Worm (Caenorhabditis elegans) whole organism, young adult: ENCODE data around the gene rev-3.

Source experiments
- F22D6.2 ChIP-seq: sonication (generic microtip); optimal IDR thresholded peaks from 2 replicates; lab custom pipeline; 2016; ENCODE audit warnings: mild to moderate bottlenecking, missing genetic modification characterization, missing compliant biosample characterization
- Y79H2A.3 ChIP-seq: fragments of 200-800 bp; sonication (Bioruptor generic); conservative IDR thresholded peaks from 2 replicates; pipeline ENCODE4 v1.3.6; 2022; ENCODE audit warnings: missing genetic modification reagents, missing genetic modification characterization, missing compliant biosample characterization
- ama-1 ChIP-seq, 3 experiments: fragments of 150-350 bp in 1 of 3; sonication (generic microtip) in 2 of 3; optimal IDR thresholded peaks; 2 replicates each; lab custom pipeline; 2014 to 2018; ENCODE audit warnings: missing biosample characterization in 2 of 3, missing genetic modification characterization in 2 of 3, missing genetic modification reagents in 2 of 3
- lin-40 ChIP-seq: sonication (generic microtip); optimal IDR thresholded peaks from 2 replicates; lab custom pipeline; 2016; ENCODE audit warnings: missing genetic modification characterization, mild to moderate bottlenecking, missing compliant biosample characterization, missing genotype, missing genetic modification reagents
- madf-8 ChIP-seq: fragments of 200-800 bp; sonication (Bioruptor generic); conservative IDR thresholded peaks from 2 replicates; pipeline ENCODE4 v1.3.6; 2022; ENCODE audit warnings: missing genetic modification reagents, missing genetic modification characterization, missing compliant biosample characterization
- snpc-4 ChIP-seq, 5 experiments: fragments of 150-350 bp in 1 of 5; sonication (generic microtip) in 4 of 5; optimal IDR thresholded peaks; 2 replicates each; lab custom pipeline; 2014 to 2018; ENCODE audit warnings: missing genetic modification characterization in 5 of 5, missing biosample characterization in 3 of 5, antibody characterized with exemption in 2 of 5, mild to moderate bottlenecking in 2 of 5, missing compliant biosample characterization in 2 of 5, missing genotype in 2 of 5, moderate library complexity in 2 of 5, missing genetic modification reagents in 1 of 5
- ztf-18 ChIP-seq: sonication (generic microtip); optimal IDR thresholded peaks from 2 replicates; lab custom pipeline; 2016; ENCODE audit warnings: missing genotype, mild to moderate bottlenecking, missing genetic modification characterization, missing compliant biosample characterization

DNA sequence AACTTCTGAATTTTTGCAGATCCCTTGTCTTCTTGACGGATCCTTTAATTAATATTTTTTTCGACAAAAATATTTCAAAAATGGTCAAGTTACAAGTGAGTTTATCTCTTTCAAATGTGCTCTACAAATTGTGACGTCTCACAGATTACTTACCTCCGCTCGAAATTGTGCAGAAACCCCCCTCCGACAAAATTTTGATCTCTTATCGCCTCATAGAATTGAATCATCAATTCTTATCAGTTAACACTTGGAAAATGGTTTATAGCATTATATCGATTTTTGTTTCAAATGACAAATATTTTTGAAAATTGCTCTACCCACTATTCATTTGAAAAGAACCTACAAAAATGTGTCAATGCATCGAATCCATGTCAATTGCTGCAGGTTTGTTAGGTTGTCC is 55.5 kb downstream of the rev-3 start, which contains the start of gene B0244.10:
- TF ChIP-seq snpc-4 (GFP tag; optimal IDR thresholded peaks at IDR 0.05; lab: Kevin White, UChicago) (no peak), snpc-4 (tag; optimal IDR thresholded peaks at IDR 0.05; lab: Kevin White, UChicago) (no peak), madf-8 (GFP tag; lab: Robert Waterston, UW) (no peak), ama-1 (optimal IDR thresholded peaks at IDR 0.05; lab: Kevin White, UChicago) (no peak), ama-1 (GFP tag; optimal IDR thresholded peaks at IDR 0.05; lab: Kevin White, UChicago) (no peak), lin-40 (tag; lab: Kevin White, UChicago) (no peak), ztf-18 (tag; lab: Kevin White, UChicago) (no peak), Y79H2A.3 (GFP tag; lab: Robert Waterston, UW) (no peak), F22D6.2 (tag; lab: Kevin White, UChicago) (no peak)
